Fruit fly (Drosophila melanogaster) whole organism, pupa: Measurements from ENCODE around the gene hook.
A peak's percentile ranks its signal among the peaks of the same experiment; 100 is the strongest.

Experiments used
- CG10348 ChIP-seq: fragments of 200-800 bp; sonication (Bioruptor generic); IDR thresholded peaks from 2 replicates; pipeline ENCODE4 v1.3.6; 2022; ENCODE audit warnings: missing biosample characterization, missing genetic modification characterization
- CG12605 ChIP-seq: fragments of 200-800 bp; sonication (Bioruptor generic); IDR thresholded peaks from 2 replicates; pipeline ENCODE4 v1.3.6; 2022; ENCODE audit warnings: missing biosample characterization, missing genetic modification characterization
- CG13204 ChIP-seq: fragments of 200-800 bp; sonication (Bioruptor generic); optimal IDR thresholded peaks from 2 replicates; lab custom pipeline; 2018; ENCODE audit warnings: missing biosample characterization, mild to moderate bottlenecking, missing genetic modification characterization, moderate library complexity
- CG14655 ChIP-seq: fragments of 200-800 bp; sonication (Bioruptor generic); optimal IDR thresholded peaks from 3 replicates; lab custom pipeline; 2017; ENCODE audit warnings: mild to moderate bottlenecking, missing biosample characterization, missing genetic modification reagents, missing genetic modification characterization
- CG15710 ChIP-seq: fragments of 200-800 bp; sonication (Bioruptor generic); optimal IDR thresholded peaks from 2 replicates; lab custom pipeline; 2018; ENCODE audit warnings: missing biosample characterization, mild to moderate bottlenecking, missing genetic modification characterization, moderate library complexity
- CG17806 ChIP-seq: fragments of 200-800 bp; sonication (Bioruptor generic); optimal IDR thresholded peaks from 2 replicates; lab custom pipeline; 2018; ENCODE audit warnings: missing biosample characterization, mild to moderate bottlenecking, missing genetic modification characterization, moderate library complexity
- CG32121 ChIP-seq: fragments of 200-800 bp; sonication (Bioruptor generic); IDR thresholded peaks from 2 replicates; pipeline ENCODE4 v1.3.6; 2022; ENCODE audit warnings: missing biosample characterization, missing genetic modification characterization
- CG34367 ChIP-seq: fragments of 200-800 bp; sonication (Bioruptor generic); optimal IDR thresholded peaks from 2 replicates; lab custom pipeline; 2018; ENCODE audit warnings: missing biosample characterization, mild to moderate bottlenecking, missing genetic modification characterization
- CG4496 ChIP-seq: fragments of 200-800 bp; sonication (Bioruptor generic); IDR thresholded peaks from 3 replicates; pipeline ENCODE4 v1.3.6; 2022; ENCODE audit warnings: missing biosample characterization, missing genetic modification characterization
- CG8159 ChIP-seq: fragments of 200-800 bp; sonication (Bioruptor generic); optimal IDR thresholded peaks from 3 replicates; lab custom pipeline; 2018; ENCODE audit warnings: missing biosample characterization, mild to moderate bottlenecking, missing genetic modification characterization, moderate library complexity
- CG8301 ChIP-seq: fragments of 200-800 bp; sonication (Bioruptor generic); optimal IDR thresholded peaks from 2 replicates; lab custom pipeline; 2018; ENCODE audit warnings: missing biosample characterization, mild to moderate bottlenecking, missing genetic modification characterization
- CG9948 ChIP-seq: fragments of 200-800 bp; sonication (Bioruptor generic); optimal IDR thresholded peaks from 2 replicates; lab custom pipeline; 2018; ENCODE audit warnings: missing biosample characterization, mild to moderate bottlenecking, missing genetic modification characterization, moderate library complexity
- D1 ChIP-seq: fragments of 200-800 bp; sonication (Bioruptor generic); optimal IDR thresholded peaks from 2 replicates; lab custom pipeline; 2018; ENCODE audit warnings: missing biosample characterization, mild to moderate bottlenecking, missing genetic modification characterization, moderate library complexity
- EcR ChIP-seq: fragments of 200-800 bp; sonication (Bioruptor generic); optimal IDR thresholded peaks from 3 replicates; lab custom pipeline; 2019; ENCODE audit warnings: missing biosample characterization, missing genetic modification characterization, mild to moderate bottlenecking, moderate library complexity, missing genetic modification reagents
- Ets98B ChIP-seq: fragments of 200-800 bp; sonication (Bioruptor generic); IDR thresholded peaks from 2 replicates; pipeline ENCODE4 v1.3.6; 2022; ENCODE audit warnings: missing biosample characterization, missing genetic modification characterization
- Pif1A ChIP-seq: fragments of 200-800 bp; sonication (Bioruptor generic); optimal IDR thresholded peaks from 3 replicates; lab custom pipeline; 2016; ENCODE audit warnings: missing biosample characterization, missing genetic modification characterization
- Pif1B ChIP-seq: fragments of 200-800 bp; sonication (Bioruptor generic); optimal IDR thresholded peaks from 3 replicates; lab custom pipeline; 2016; ENCODE audit warnings: missing biosample characterization, missing genetic modification characterization
- Snoo ChIP-seq: fragments of 200-800 bp; sonication (Bioruptor generic); optimal IDR thresholded peaks from 3 replicates; lab custom pipeline; 2017; ENCODE audit warnings: missing biosample characterization, mild to moderate bottlenecking, missing genetic modification characterization, inconsistent platforms
- fd96Ca ChIP-seq: fragments of 200-800 bp; sonication (Bioruptor generic); IDR thresholded peaks from 3 replicates; pipeline ENCODE4 v1.3.6; 2022; ENCODE audit warnings: missing biosample characterization, missing genetic modification characterization
- gl ChIP-seq: fragments of 200-800 bp; sonication (Bioruptor generic); optimal IDR thresholded peaks from 2 replicates; lab custom pipeline; 2018; ENCODE audit warnings: missing biosample characterization, mild to moderate bottlenecking, missing genetic modification characterization
- rn ChIP-seq: fragments of 200-800 bp; sonication (Bioruptor generic); IDR thresholded peaks from 2 replicates; pipeline ENCODE4 v1.3.6; 2022; ENCODE audit warnings: missing biosample characterization, missing genetic modification characterization

The hook gene

DNA sequence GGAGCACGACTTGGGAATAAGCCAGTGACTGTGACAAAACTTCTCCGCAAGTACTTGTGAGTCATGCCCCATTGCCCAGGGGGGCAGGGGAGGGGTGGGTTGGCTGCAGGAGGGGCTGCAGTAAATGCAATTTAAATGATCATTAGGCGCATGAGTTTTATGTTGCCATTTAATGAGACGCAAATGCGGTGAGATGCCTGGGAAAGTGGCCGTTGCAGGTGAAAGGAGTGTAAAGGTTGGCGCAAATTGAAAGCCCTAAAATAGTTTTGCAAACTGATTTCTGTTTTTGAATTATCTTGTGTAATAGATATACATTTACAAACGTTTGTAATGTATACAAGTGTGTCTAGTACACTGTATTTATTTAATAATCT lies 47.2 kb downstream of the hook start:
- TF ChIP-seq CG10348 (GFP tag; lab: Robert Waterston, UW) (no peak), CG17806 (tag; lab: Kevin White, UChicago) (no peak), CG9948 (tag; lab: Kevin White, UChicago) (no peak), CG14655 (GFP tag; lab: Kevin White, UChicago) (no peak), CG13204 (GFP tag; lab: Kevin White, UChicago) (no peak), CG34367 (tag; lab: Kevin White, UChicago) (no peak), CG8301 (tag; lab: Kevin White, UChicago) (no peak), CG15710 (tag; lab: Kevin White, UChicago) (no peak), gl (no peak), EcR (no peak), D1 (tag; lab: Kevin White, UChicago) (no peak), CG12605 (GFP tag; lab: Robert Waterston, UW) (no peak)

DNA sequence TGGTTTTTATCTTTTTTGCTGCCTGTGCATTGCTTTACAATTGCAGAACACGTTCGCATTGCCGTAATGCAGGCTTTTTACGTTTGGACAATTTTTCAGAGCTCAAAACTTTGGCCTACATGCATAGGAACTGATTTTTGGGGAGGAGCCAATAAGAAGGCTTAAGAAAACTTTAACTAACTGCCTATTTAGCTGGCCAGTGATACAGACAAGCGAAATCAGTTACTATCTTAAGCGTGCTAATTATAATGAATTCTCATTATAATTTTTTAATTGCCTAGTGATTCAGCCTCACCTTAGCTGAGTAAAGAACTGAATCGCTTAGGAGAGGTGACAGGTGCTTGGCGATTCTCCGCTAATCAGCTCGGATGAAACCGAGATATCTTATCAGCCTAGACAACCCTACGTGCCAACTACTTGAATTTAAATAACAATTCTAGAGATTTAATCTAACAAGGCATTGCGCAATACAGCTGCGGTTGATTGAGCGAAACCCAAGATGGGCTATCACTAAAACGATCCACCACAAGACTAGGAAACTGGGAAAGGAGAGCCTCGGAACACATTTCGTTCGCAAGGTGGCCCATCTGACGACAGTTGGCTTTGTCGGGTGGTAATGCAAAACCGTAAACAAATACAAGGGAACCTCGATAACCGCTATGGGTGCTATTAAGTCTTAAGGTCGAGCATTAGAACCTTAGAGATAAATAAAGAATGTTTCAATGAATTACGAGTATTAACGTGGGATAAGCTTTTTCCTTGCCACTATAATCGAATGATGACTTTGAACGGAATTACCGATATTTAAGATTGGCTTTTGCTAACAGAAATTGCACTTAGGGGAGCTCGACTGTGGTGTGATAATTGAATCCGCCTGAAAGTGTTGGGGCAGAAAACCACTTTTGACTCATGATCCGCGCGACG lies 47.8 kb downstream of the hook start:
- no peak for TF ChIP-seq gl
- no peak for TF ChIP-seq CG9948 (tag; lab: Kevin White, UChicago)
- no peak for TF ChIP-seq CG13204 (GFP tag; lab: Kevin White, UChicago)
- TF ChIP-seq CG17806 (tag; lab: Kevin White, UChicago), result no peak
- no peak for TF ChIP-seq fd96Ca (GFP tag; lab: Robert Waterston, UW)
- peak; percentile 36 for TF ChIP-seq CG14655 (GFP tag; lab: Kevin White, UChicago)
- TF ChIP-seq rn (GFP tag; lab: Robert Waterston, UW), result no peak
- TF ChIP-seq CG15710 (tag; lab: Kevin White, UChicago), result peak; percentile 12
- TF ChIP-seq Snoo (tag; lab: Kevin White, UChicago), result no peak
- TF ChIP-seq CG8159 (tag; lab: Kevin White, UChicago), result peak; percentile 9
- no peak for TF ChIP-seq CG4496 (GFP tag; lab: Robert Waterston, UW)
- no peak for TF ChIP-seq D1 (tag; lab: Kevin White, UChicago)
- TF ChIP-seq EcR, result no peak
- peak; percentile 9 for TF ChIP-seq CG8301 (tag; lab: Kevin White, UChicago)
- TF ChIP-seq CG10348 (GFP tag; lab: Robert Waterston, UW), result no peak
- TF ChIP-seq CG34367 (tag; lab: Kevin White, UChicago), result no peak
- TF ChIP-seq CG32121, result no peak
- TF ChIP-seq Ets98B (GFP tag; lab: Robert Waterston, UW), result no peak
- TF ChIP-seq Pif1B, result no peak
- no peak for TF ChIP-seq CG12605 (GFP tag; lab: Robert Waterston, UW)
- peak; percentile 6 for TF ChIP-seq Pif1A (GFP tag; lab: Kevin White, UChicago)

dm6 chr2L:18984158-18984557 lies 49.1 kb downstream of the hook start:
- TF ChIP-seq D1 (tag; lab: Kevin White, UChicago) (no peak), CG34367 (tag; lab: Kevin White, UChicago) (no peak), gl (no peak), CG8301 (tag; lab: Kevin White, UChicago) (no peak), Pif1A (GFP tag; lab: Kevin White, UChicago) (no peak), rn (GFP tag; lab: Robert Waterston, UW) (no peak), CG13204 (GFP tag; lab: Kevin White, UChicago) (no peak)

DNA sequence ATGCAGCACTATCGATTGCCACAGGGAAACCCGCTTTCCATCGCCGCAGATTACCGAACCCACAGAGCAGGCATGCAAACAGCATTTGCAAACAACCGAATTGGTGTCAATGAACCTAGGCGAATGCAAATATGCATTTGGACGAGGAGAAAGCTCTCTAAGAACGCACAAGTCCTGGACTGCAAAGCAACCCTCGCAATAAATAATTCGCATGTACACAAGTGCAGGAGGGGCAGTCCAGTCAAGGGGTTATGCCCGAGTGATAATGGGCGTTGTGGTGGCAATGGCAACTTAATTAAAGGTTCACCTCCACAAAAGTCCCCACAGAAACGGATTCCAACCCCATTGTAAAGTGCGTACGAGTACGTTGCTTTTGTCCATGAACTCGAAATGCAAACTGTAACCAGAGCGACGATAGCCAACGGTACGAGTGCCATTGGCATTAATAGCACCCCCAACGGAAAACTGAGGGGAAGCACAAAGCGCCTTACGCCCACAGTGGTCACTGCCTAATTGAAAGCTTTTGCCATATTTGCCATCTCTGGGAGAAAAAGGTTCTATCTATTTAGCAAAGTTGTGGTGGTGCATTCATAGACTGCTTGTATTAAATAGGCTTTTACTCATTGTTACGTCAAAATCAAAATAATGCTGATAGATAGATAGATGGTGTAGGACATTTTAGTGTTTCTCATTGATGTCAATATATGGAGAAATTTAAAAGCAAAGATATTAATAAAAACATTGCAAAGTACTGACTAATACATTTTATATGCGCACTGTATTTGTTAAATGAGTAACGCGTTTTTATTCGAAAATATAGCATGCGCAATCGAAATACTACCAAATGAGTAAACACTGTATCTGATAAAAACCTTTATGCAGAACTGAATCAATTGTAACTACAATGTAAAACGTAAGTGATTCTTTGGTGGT lies 50.2 kb downstream of the hook start:
- peak; percentile 85 for TF ChIP-seq EcR
- no peak for TF ChIP-seq Pif1A (GFP tag; lab: Kevin White, UChicago)
- no peak for TF ChIP-seq CG17806 (tag; lab: Kevin White, UChicago)
- no peak for TF ChIP-seq CG14655 (GFP tag; lab: Kevin White, UChicago)
- no peak for TF ChIP-seq CG4496 (GFP tag; lab: Robert Waterston, UW)
- no peak for TF ChIP-seq Pif1B
- no peak for TF ChIP-seq CG10348 (GFP tag; lab: Robert Waterston, UW)
- TF ChIP-seq CG9948 (tag; lab: Kevin White, UChicago), result no peak
- TF ChIP-seq Snoo (tag; lab: Kevin White, UChicago), result no peak
- no peak for TF ChIP-seq CG34367 (tag; lab: Kevin White, UChicago)
- peak; percentile 34 for TF ChIP-seq CG8159 (tag; lab: Kevin White, UChicago)
- no peak for TF ChIP-seq gl
- TF ChIP-seq rn (GFP tag; lab: Robert Waterston, UW), result no peak
- TF ChIP-seq CG12605 (GFP tag; lab: Robert Waterston, UW), result no peak
- no peak for TF ChIP-seq Ets98B (GFP tag; lab: Robert Waterston, UW)
- no peak for TF ChIP-seq D1 (tag; lab: Kevin White, UChicago)
- TF ChIP-seq CG15710 (tag; lab: Kevin White, UChicago), result peak; percentile 21
- no peak for TF ChIP-seq CG8301 (tag; lab: Kevin White, UChicago)
- TF ChIP-seq fd96Ca (GFP tag; lab: Robert Waterston, UW), result no peak
